Worm (Caenorhabditis elegans) whole organism, L4/young adult: ENCODE data around the gene msp-152.

Experiments
- W03F9.2 ChIP-seq: fragments of 150-350 bp; optimal IDR thresholded peaks from 2 replicates; lab custom pipeline; 2014; ENCODE audit warnings: missing biosample characterization, missing genetic modification characterization
- dao-5 ChIP-seq: sonication (generic microtip); optimal IDR thresholded peaks from 2 replicates; lab custom pipeline; 2016; ENCODE audit warnings: missing genotype, missing genetic modification characterization, moderate library complexity, missing compliant biosample characterization
- him-1 ChIP-seq: sonication (generic microtip); optimal IDR thresholded peaks from 2 replicates; lab custom pipeline; 2016; ENCODE audit warnings: missing genotype, missing genetic modification reagents, missing genetic modification characterization, missing compliant biosample characterization

ce11 chrII:4934954-4935353 lies 2.1 kb downstream of the msp-152 start, which contains the start of gene gst-30:
- TF ChIP-seq him-1 (tag; lab: Kevin White, UChicago) (no peak), dao-5 (no peak), W03F9.2 (tag; lab: Kevin White, UChicago) (no peak)
